Worm (Caenorhabditis elegans): Measurements from ENCODE around the gene snpc-1.1.

Gene snpc-1.1

ce11 chrII:7801255-7801654 is 20.2 kb upstream of the snpc-1.1 start:
- TF ChIP-seq ama-1 (optimal IDR thresholded peaks at IDR 0.05), result no peak
- TF ChIP-seq unc-130 (tag; optimal IDR thresholded peaks at IDR 0.05), result no peak
- no peak for TF ChIP-seq efl-1 (optimal IDR thresholded peaks at IDR 0.05)
- no peak for TF ChIP-seq efl-1 (GFP tag; optimal IDR thresholded peaks at IDR 0.05 in 1 of 2)
- no peak for TF ChIP-seq nhr-28 (tag; optimal IDR thresholded peaks at IDR 0.05)
- TF ChIP-seq hpl-2 (GFP tag; optimal IDR thresholded peaks at IDR 0.05), result no peak
- no peak for TF ChIP-seq mep-1 (tag; optimal IDR thresholded peaks at IDR 0.05)
- no peak for TF ChIP-seq swsn-7 (tag; optimal IDR thresholded peaks at IDR 0.05)
- TF ChIP-seq F16B12.6 (tag; optimal IDR thresholded peaks at IDR 0.05), result no peak
- no peak for TF ChIP-seq hlh-4 (tag; optimal IDR thresholded peaks at IDR 0.05)
- no peak for TF ChIP-seq C16A3.4 (tag; optimal IDR thresholded peaks at IDR 0.05)
- no peak for TF ChIP-seq rnt-1 (tag; optimal IDR thresholded peaks at IDR 0.05)
- TF ChIP-seq ceh-8 (GFP tag; optimal IDR thresholded peaks at IDR 0.05), result no peak
- TF ChIP-seq dsc-1 (tag; optimal IDR thresholded peaks at IDR 0.05), result no peak
- TF ChIP-seq unc-86 (tag; optimal IDR thresholded peaks at IDR 0.05), result no peak
- no peak for TF ChIP-seq grh-1 (GFP tag; IDR thresholded peaks at IDR 0.05)
- TF ChIP-seq unc-62 (GFP tag; optimal IDR thresholded peaks at IDR 0.05), result no peak
- TF ChIP-seq lir-3 (tag; optimal IDR thresholded peaks at IDR 0.05; ENCODE audit: poor library complexity), result no peak
- no peak for TF ChIP-seq efl-3 (GFP tag; optimal IDR thresholded peaks at IDR 0.05)
- no peak for TF ChIP-seq blmp-1 (tag; optimal IDR thresholded peaks at IDR 0.05)

ce11 chrII:7795299-7795698 is 14.2 kb upstream of the snpc-1.1 start:
- TF ChIP-seq sup-37 (GFP tag; optimal IDR thresholded peaks at IDR 0.05), result no peak
- TF ChIP-seq fkh-8 (tag; optimal IDR thresholded peaks at IDR 0.05), result no peak
- TF ChIP-seq nhr-19 (GFP tag; conservative IDR thresholded peaks at IDR 0.05), result no peak
- no peak for TF ChIP-seq snu-23 (GFP tag; optimal IDR thresholded peaks at IDR 0.05)
- no peak for TF ChIP-seq C16A3.4 (tag; optimal IDR thresholded peaks at IDR 0.05)
- TF ChIP-seq lir-3 (tag; optimal IDR thresholded peaks at IDR 0.05; ENCODE audit: poor library complexity), result no peak
- no peak for TF ChIP-seq hlh-17 (GFP tag; optimal IDR thresholded peaks at IDR 0.05; ENCODE audit: borderline replicate concordance)
- no peak for TF ChIP-seq mef-2 (tag; optimal IDR thresholded peaks at IDR 0.05)
- no peak for TF ChIP-seq ets-5 (GFP tag; IDR thresholded peaks at IDR 0.05)
- peak; percentile 48 for TF ChIP-seq lin-14 (GFP tag; optimal IDR thresholded peaks at IDR 0.05)
- no peak for TF ChIP-seq fos-1 (tag; optimal IDR thresholded peaks at IDR 0.05)
- no peak for TF ChIP-seq alr-1 (tag; optimal IDR thresholded peaks at IDR 0.05; ENCODE audit: borderline replicate concordance)
- no peak for TF ChIP-seq nhr-20 (tag; optimal IDR thresholded peaks at IDR 0.05)
- TF ChIP-seq fkh-10 (GFP tag; optimal IDR thresholded peaks at IDR 0.05), result peak; percentile 47

- TF ChIP-seq ceh-8 (GFP tag; optimal IDR thresholded peaks at IDR 0.05), result no peak
- TF ChIP-seq egl-13 (tag; optimal IDR thresholded peaks at IDR 0.05), result no peak
- TF ChIP-seq ces-1 (GFP tag; optimal IDR thresholded peaks at IDR 0.05), result no peak
- TF ChIP-seq fos-1 (tag; optimal IDR thresholded peaks at IDR 0.05), result no peak
- TF ChIP-seq pax-3 (tag; optimal IDR thresholded peaks at IDR 0.05), result no peak
- no peak for TF ChIP-seq zag-1 (tag; optimal IDR thresholded peaks at IDR 0.05)
- no peak for TF ChIP-seq nhr-76 (tag; optimal IDR thresholded peaks at IDR 0.05)
- TF ChIP-seq zip-4 (GFP tag; optimal IDR thresholded peaks at IDR 0.05), result no peak
- no peak for TF ChIP-seq irx-1 (tag; optimal IDR thresholded peaks at IDR 0.05)
- no peak for TF ChIP-seq skn-1 (tag; optimal IDR thresholded peaks at IDR 0.05)
- TF ChIP-seq mep-1 (tag; optimal IDR thresholded peaks at IDR 0.05), result no peak
- TF ChIP-seq unc-130 (tag; optimal IDR thresholded peaks at IDR 0.05), result no peak
- TF ChIP-seq fkh-8 (tag; optimal IDR thresholded peaks at IDR 0.05), result no peak
- TF ChIP-seq nhr-77 (tag; optimal IDR thresholded peaks at IDR 0.05), result no peak
- no peak for TF ChIP-seq lin-35 (GFP tag; optimal IDR thresholded peaks at IDR 0.05)
- TF ChIP-seq ceh-82 (tag; optimal IDR thresholded peaks at IDR 0.05), result no peak
- TF ChIP-seq F16B12.6 (tag; optimal IDR thresholded peaks at IDR 0.05), result no peak
- no peak for TF ChIP-seq hlh-17 (GFP tag; optimal IDR thresholded peaks at IDR 0.05; ENCODE audit: borderline replicate concordance)
- TF ChIP-seq pqm-1 (tag; optimal IDR thresholded peaks at IDR 0.05), result no peak
- no peak for TF ChIP-seq lin-13 (GFP tag; optimal IDR thresholded peaks at IDR 0.05)
Observed at ce11 chrII:7794222-7794621, 13.1 kb upstream of the snpc-1.1 start, which contains the start of gene glr-4. Gene glr-4 (minus strand): TSS chrII:7794322.

Data from whole organism, L1 larva.